Worm (Caenorhabditis elegans): ENCODE results near the gene F40G9.7.

- TF ChIP-seq spr-1 (tag; optimal IDR thresholded peaks at IDR 0.05) (no peak), hlh-30 (tag; optimal IDR thresholded peaks at IDR 0.05; ENCODE audit: insufficient read depth) (no peak), hmg-1.1 (GFP tag; IDR thresholded peaks at IDR 0.05) (no peak)
These were observed 45.3 kb upstream of the F40G9.7 start, which contains the start of gene pals-24 for ce11 chrIII:120199-120598.

All from whole organism, L4 larva.